Worm (Caenorhabditis elegans): Measurements from ENCODE around the gene irld-23.
A peak's percentile ranks its signal among the peaks of the same experiment; 100 is the strongest.

irld-23 gene

ce11 chrX:17058340-17058739 is 22.1 kb downstream of the irld-23 start (continued):
- TF ChIP-seq spr-3 (GFP tag; optimal IDR thresholded peaks at IDR 0.05), result no peak
- TF ChIP-seq mep-1 (tag; optimal IDR thresholded peaks at IDR 0.05), result peak; percentile 14
- TF ChIP-seq fos-1 (tag; optimal IDR thresholded peaks at IDR 0.05), result no peak
- no peak for TF ChIP-seq zip-11 (GFP tag; IDR thresholded peaks at IDR 0.05)
- no peak for TF ChIP-seq ZK546.5 (tag; optimal IDR thresholded peaks at IDR 0.05)
- TF ChIP-seq mdl-1 (tag; optimal IDR thresholded peaks at IDR 0.05), result peak in 1 of 2 experiments; percentile 65
- no peak for TF ChIP-seq nhr-76 (tag; optimal IDR thresholded peaks at IDR 0.05)
- peak in 1 of 2 experiments; percentile 7 for TF ChIP-seq lsy-2 (tag; optimal IDR thresholded peaks at IDR 0.05)

DNA sequence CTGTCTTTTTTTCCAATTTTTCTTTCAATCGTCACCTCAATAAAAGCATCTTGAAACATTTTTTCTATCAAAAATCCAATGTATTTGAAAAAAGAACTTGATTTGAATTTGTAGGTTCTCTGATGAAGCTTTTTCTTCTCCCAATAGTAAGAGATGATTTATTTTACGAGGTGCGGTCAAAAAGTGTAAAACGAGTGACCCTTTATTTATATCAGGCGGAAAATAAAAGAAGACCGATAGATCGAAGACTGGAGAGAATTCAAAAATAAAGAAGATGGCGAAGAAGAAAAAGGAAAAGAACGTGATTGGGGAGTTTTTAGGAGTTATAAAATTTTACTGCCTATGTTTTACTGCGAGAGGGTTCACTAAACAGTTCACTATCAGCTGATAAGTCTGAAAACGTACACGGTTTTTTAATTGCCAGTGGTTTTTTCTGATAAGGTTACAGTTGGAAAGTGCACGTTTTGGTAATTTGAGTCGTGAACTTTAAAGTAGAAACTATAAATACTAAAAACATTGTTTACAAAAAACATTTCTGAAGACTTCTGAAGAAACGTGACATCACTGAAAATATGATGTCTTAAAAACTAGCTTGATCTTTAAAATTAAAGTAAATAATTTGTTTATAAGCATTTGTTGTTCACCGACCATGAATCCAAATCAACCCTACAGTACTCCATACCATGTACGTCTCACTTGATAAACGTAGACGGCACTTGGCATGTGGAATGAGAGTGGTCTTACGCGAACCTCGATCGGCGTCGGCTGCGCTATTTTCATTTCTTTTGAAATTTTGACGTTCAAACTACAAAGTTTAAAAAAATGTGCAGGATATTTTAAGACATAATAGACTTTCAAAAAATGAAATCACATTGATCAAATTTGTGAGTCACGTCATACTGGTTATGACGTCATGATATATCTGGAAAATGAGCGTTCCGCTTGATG is 24.4 kb downstream of the irld-23 start:
- TF ChIP-seq rbr-2 (tag; optimal IDR thresholded peaks at IDR 0.05) (no peak), tra-1 (GFP tag; IDR thresholded peaks at IDR 0.05) (no peak), F37D6.2 (tag; optimal IDR thresholded peaks at IDR 0.05) (no peak), dmd-9 (GFP tag; IDR thresholded peaks at IDR 0.05) (no peak), lin-13 (GFP tag; optimal IDR thresholded peaks at IDR 0.05) (peak; percentile 26), egl-43 (GFP tag; IDR thresholded peaks at IDR 0.05) (no peak), aha-1 (tag) (peak; percentile 10), php-3 (GFP tag; IDR thresholded peaks at IDR 0.05) (peak; percentile 96), nhr-77 (tag; optimal IDR thresholded peaks at IDR 0.05) (peak; percentile 11), Y48G9A.11 (GFP tag; IDR thresholded peaks at IDR 0.05) (no peak), dmd-6 (GFP tag; IDR thresholded peaks at IDR 0.05) (peak; percentile 57), pqm-1 (tag; optimal IDR thresholded peaks at IDR 0.05) (peak; percentile 47), dve-1 (tag; optimal IDR thresholded peaks at IDR 0.05; ENCODE audit: insufficient read depth) (peak; percentile 37), zfp-3 (GFP tag; conservative IDR thresholded peaks at IDR 0.05) (peak; percentile 82), hmg-1.1 (GFP tag; IDR thresholded peaks at IDR 0.05) (no peak), hlh-30 (tag; optimal IDR thresholded peaks at IDR 0.05; ENCODE audit: insufficient read depth) (peak; percentile 47), mes-2 (tag; optimal IDR thresholded peaks at IDR 0.05; ENCODE audit: poor library complexity, severe bottlenecking) (peak; percentile 28), fkh-10 (GFP tag; optimal IDR thresholded peaks at IDR 0.05) (no peak), nhr-11 (tag; optimal IDR thresholded peaks at IDR 0.05) (no peak), jun-1 (tag; optimal IDR thresholded peaks at IDR 0.05) (no peak), nhr-28 (tag; optimal IDR thresholded peaks at IDR 0.05) (peak; percentile 60), lin-39 (tag; optimal IDR thresholded peaks at IDR 0.05) (no peak), ceh-20 (GFP tag; IDR thresholded peaks at IDR 0.05) (peak; percentile 53; the same call in 1 of the 2 replicates), F26F4.8 (GFP tag; conservative IDR thresholded peaks at IDR 0.05) (no peak), hlh-11 (tag; optimal IDR thresholded peaks at IDR 0.05) (peak; percentile 36), mdl-1 (tag; optimal IDR thresholded peaks at IDR 0.05) (peak; percentile 2 to 40), saeg-2 (GFP tag; IDR thresholded peaks at IDR 0.05) (no peak), nhr-41 (GFP tag; IDR thresholded peaks at IDR 0.05) (no peak), daf-16 (GFP tag; optimal IDR thresholded peaks at IDR 0.05) (no peak), daf-16 (tag; optimal IDR thresholded peaks at IDR 0.05) (peak; percentile 74), Y75B8A.6 (GFP tag; IDR thresholded peaks at IDR 0.05) (no peak), F44E2.7 (GFP tag; IDR thresholded peaks at IDR 0.05) (no peak)
